Worm (Caenorhabditis elegans): Measurements from ENCODE around the gene R148.4.

DNA sequence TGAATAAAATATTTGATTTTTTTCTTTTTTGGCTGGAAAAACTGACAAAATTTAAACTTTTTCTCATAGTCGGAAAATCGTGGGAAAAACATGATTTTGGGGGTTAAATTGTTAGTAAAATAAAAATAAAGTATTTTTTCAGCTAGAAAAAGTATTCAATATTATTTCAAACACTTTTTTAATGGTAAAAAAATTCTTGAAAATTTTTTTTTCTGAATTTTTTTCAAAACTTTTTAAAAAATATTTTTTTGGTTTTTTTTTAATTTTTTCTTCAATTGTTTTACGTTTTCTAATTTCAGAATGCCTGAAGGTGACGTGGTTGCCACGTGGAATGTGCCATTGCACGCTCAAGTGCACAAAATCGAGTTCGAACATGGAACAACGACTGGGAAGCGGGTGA lies 16.4 kb upstream of the R148.4 start, which contains the start of gene C44B11.1:
- TF ChIP-seq nhr-237 (tag; optimal IDR thresholded peaks at IDR 0.05) = no peak
- no peak for TF ChIP-seq unc-62 (GFP tag; optimal IDR thresholded peaks at IDR 0.05)
- TF ChIP-seq ceh-82 (tag; optimal IDR thresholded peaks at IDR 0.05) = no peak
- no peak for TF ChIP-seq elt-3 (tag; optimal IDR thresholded peaks at IDR 0.05)
- TF ChIP-seq lin-11 (tag; optimal IDR thresholded peaks at IDR 0.05) = no peak
- TF ChIP-seq lin-13 (GFP tag; optimal IDR thresholded peaks at IDR 0.05) = no peak
- TF ChIP-seq nhr-6 (tag; optimal IDR thresholded peaks at IDR 0.05) = no peak
- TF ChIP-seq snpc-4 (tag; optimal IDR thresholded peaks at IDR 0.05) = no peak
- TF ChIP-seq lsy-2 (tag; optimal IDR thresholded peaks at IDR 0.05) = no peak
- TF ChIP-seq nhr-11 (tag; optimal IDR thresholded peaks at IDR 0.05) = no peak
- TF ChIP-seq aly-2 (tag; optimal IDR thresholded peaks at IDR 0.05) = no peak
- no peak for TF ChIP-seq mdl-1 (tag; optimal IDR thresholded peaks at IDR 0.05)
- no peak for TF ChIP-seq unc-39 (tag; optimal IDR thresholded peaks at IDR 0.05)
